Worm (Caenorhabditis elegans): ENCODE measurements around the gene K08D10.14.

DNA sequence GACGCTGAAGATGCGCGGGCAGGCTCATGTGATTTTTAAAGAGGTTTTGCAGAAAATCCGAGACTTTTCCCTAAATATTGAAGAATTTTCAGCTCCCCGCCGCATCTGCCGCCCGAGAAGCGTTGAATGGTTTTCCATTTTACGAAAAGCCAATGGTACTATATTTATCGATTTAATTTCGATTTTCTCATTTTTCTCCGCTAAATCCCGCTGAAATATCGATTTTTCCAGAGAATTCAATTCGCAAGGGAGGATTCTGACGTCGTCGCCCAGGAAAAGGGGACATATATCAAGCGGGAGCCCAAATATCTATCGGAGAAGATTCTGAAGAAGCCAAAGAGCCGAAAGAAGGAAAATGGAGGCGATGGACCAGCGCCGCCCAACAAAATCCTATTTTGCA lies 17.5 kb downstream of the K08D10.14 start:
- no peak for TF ChIP-seq F23B12.7 (tag; optimal IDR thresholded peaks at IDR 0.05; ENCODE audit: insufficient read depth)
- no peak for TF ChIP-seq F49E8.2 (tag; optimal IDR thresholded peaks at IDR 0.05; ENCODE audit: insufficient read depth)
- TF ChIP-seq lsy-27 (tag; optimal IDR thresholded peaks at IDR 0.05; ENCODE audit: borderline replicate concordance, insufficient read depth) = no peak
- TF ChIP-seq unc-130 (GFP tag; optimal IDR thresholded peaks at IDR 0.05) = no peak
- no peak for TF ChIP-seq pha-4 (tag; optimal IDR thresholded peaks at IDR 0.05)
- no peak for TF ChIP-seq lir-1 (GFP tag; conservative IDR thresholded peaks at IDR 0.05)
- no peak for TF ChIP-seq Y53F4B.3 (GFP tag; IDR thresholded peaks at IDR 0.05)
- no peak for TF ChIP-seq let-526 (GFP tag; IDR thresholded peaks at IDR 0.05)
- TF ChIP-seq dox-1 (GFP tag; IDR thresholded peaks at IDR 0.05) = no peak

Measured in whole organism, young adult.